Worm (Caenorhabditis elegans) whole organism, L3 larva: ENCODE results near the gene ssup-72.

Experiments used
- R02D3.7 ChIP-seq: fragments of 150-350 bp; optimal IDR thresholded peaks from 2 replicates; lab custom pipeline; 2014; ENCODE audit warnings: missing biosample characterization, missing genetic modification characterization
- ZK546.5 ChIP-seq: sonication (generic microtip); optimal IDR thresholded peaks from 2 replicates; lab custom pipeline; 2017; ENCODE audit warnings: missing biosample characterization, missing genetic modification characterization
- aly-2 ChIP-seq: fragments of 150-350 bp; optimal IDR thresholded peaks from 2 replicates; lab custom pipeline; 2014; ENCODE audit warnings: missing biosample characterization, missing genetic modification characterization
- ama-1 ChIP-seq: fragments of 150-350 bp; optimal IDR thresholded peaks from 2 replicates; lab custom pipeline; 2018
- ceh-28 ChIP-seq: fragments of 150-350 bp; optimal IDR thresholded peaks from 2 replicates; lab custom pipeline; 2014; ENCODE audit warnings: missing biosample characterization, missing genetic modification reagents, missing genetic modification characterization
- ceh-82 ChIP-seq: fragments of 150-350 bp; optimal IDR thresholded peaks from 2 replicates; lab custom pipeline; 2014; ENCODE audit warnings: missing biosample characterization, missing genetic modification characterization
- daf-12 ChIP-seq: fragments of 150-350 bp; optimal IDR thresholded peaks from 2 replicates; lab custom pipeline; 2014; ENCODE audit warnings: missing biosample characterization, missing genetic modification reagents, missing genetic modification characterization
- egl-27 ChIP-seq: sonication (generic microtip); optimal IDR thresholded peaks from 4 replicates; lab custom pipeline; 2017; ENCODE audit warnings: missing biosample characterization, missing genetic modification reagents, missing genetic modification characterization
- elt-1 ChIP-seq: fragments of 150-350 bp; optimal IDR thresholded peaks from 2 replicates; lab custom pipeline; 2014; ENCODE audit warnings: missing biosample characterization, missing genetic modification characterization
- elt-2 ChIP-seq: sonication (generic microtip); optimal IDR thresholded peaks from 2 replicates; lab custom pipeline; 2016; ENCODE audit warnings: missing genetic modification reagents, mild to moderate bottlenecking, missing genetic modification characterization, missing compliant biosample characterization
- elt-3 ChIP-seq, 3 experiments: fragments of 150-350 bp in 1 of 3; sonication (generic microtip) in 2 of 3; optimal IDR thresholded peaks; 2 replicates in 2 of 3; 4 replicates in 1 of 3; lab custom pipeline; 2014 to 2017; ENCODE audit warnings: missing biosample characterization in 3 of 3, missing genetic modification characterization in 3 of 3
- eor-1 ChIP-seq, 2 experiments: fragments of 150-350 bp; optimal IDR thresholded peaks; 2 replicates each; lab custom pipeline; 2014 to 2018; ENCODE audit warnings: missing biosample characterization in 2 of 2, missing genetic modification characterization in 2 of 2
- fkh-2 ChIP-seq: fragments of 150-350 bp; optimal IDR thresholded peaks from 2 replicates; lab custom pipeline; 2014; ENCODE audit warnings: missing biosample characterization, missing genetic modification reagents, missing genetic modification characterization
- fos-1 ChIP-seq: fragments of 150-350 bp; optimal IDR thresholded peaks from 2 replicates; lab custom pipeline; 2014; ENCODE audit warnings: missing biosample characterization, missing genetic modification characterization
- hmg-11 ChIP-seq: sonication (generic microtip); optimal IDR thresholded peaks from 2 replicates; lab custom pipeline; 2016; ENCODE audit warnings: missing genetic modification characterization, missing compliant biosample characterization
- lin-15B ChIP-seq: fragments of 150-350 bp; optimal IDR thresholded peaks from 2 replicates; lab custom pipeline; 2014; ENCODE audit warnings: missing biosample characterization, missing genetic modification characterization
- lin-39 ChIP-seq: fragments of 150-350 bp; optimal IDR thresholded peaks from 2 replicates; lab custom pipeline; 2018; ENCODE audit warnings: missing biosample characterization, missing genetic modification reagents, missing genetic modification characterization
- lsy-12 ChIP-seq: sonication (generic microtip); optimal IDR thresholded peaks from 2 replicates; lab custom pipeline; 2016; ENCODE audit warnings: mild to moderate bottlenecking, missing genetic modification characterization, missing compliant biosample characterization
- mdl-1 ChIP-seq: fragments of 150-350 bp; optimal IDR thresholded peaks from 2 replicates; lab custom pipeline; 2014; ENCODE audit warnings: missing biosample characterization, missing genetic modification characterization
- mml-1 ChIP-seq: fragments of 150-350 bp; sonication (generic microtip); optimal IDR thresholded peaks from 3 replicates; lab custom pipeline; 2014; ENCODE audit warnings: missing biosample characterization, missing genetic modification characterization
- nhr-11 ChIP-seq: fragments of 150-350 bp; optimal IDR thresholded peaks from 2 replicates; lab custom pipeline; 2014; ENCODE audit warnings: missing biosample characterization, missing genetic modification characterization
- nhr-12 ChIP-seq: fragments of 150-350 bp; optimal IDR thresholded peaks from 2 replicates; lab custom pipeline; 2014; ENCODE audit warnings: missing biosample characterization, missing genetic modification characterization
- nhr-23 ChIP-seq: fragments of 150-350 bp; optimal IDR thresholded peaks from 2 replicates; lab custom pipeline; 2014; ENCODE audit warnings: missing biosample characterization, missing genetic modification reagents, missing genetic modification characterization
- nhr-28 ChIP-seq: fragments of 150-350 bp; optimal IDR thresholded peaks from 2 replicates; lab custom pipeline; 2014; ENCODE audit warnings: missing biosample characterization, missing genetic modification characterization
- nhr-43 ChIP-seq: sonication (generic microtip); optimal IDR thresholded peaks from 2 replicates; lab custom pipeline; 2016; ENCODE audit warnings: mild to moderate bottlenecking, missing genetic modification characterization, missing compliant biosample characterization; ENCODE audit not compliant: poor library complexity, severe bottlenecking
- pqm-1 ChIP-seq: fragments of 150-350 bp; optimal IDR thresholded peaks from 2 replicates; lab custom pipeline; 2017; ENCODE audit warnings: missing biosample characterization, missing genetic modification characterization, inconsistent platforms
- skn-1 ChIP-seq: fragments of 150-350 bp; optimal IDR thresholded peaks from 2 replicates; lab custom pipeline; 2014; ENCODE audit warnings: missing biosample characterization, missing genetic modification characterization
- snpc-4 ChIP-seq: fragments of 150-350 bp; optimal IDR thresholded peaks from 2 replicates; lab custom pipeline; 2014; ENCODE audit warnings: missing biosample characterization, missing genetic modification characterization
- tbx-2 ChIP-seq: sonication (generic microtip); optimal IDR thresholded peaks from 2 replicates; lab custom pipeline; 2016; ENCODE audit warnings: mild to moderate bottlenecking, missing genetic modification characterization, missing compliant biosample characterization
- unc-39 ChIP-seq: sonication (generic microtip); optimal IDR thresholded peaks from 4 replicates; lab custom pipeline; 2017; ENCODE audit warnings: missing biosample characterization, missing genetic modification characterization
- unc-62 ChIP-seq: fragments of 150-350 bp; sonication (generic microtip); optimal IDR thresholded peaks from 4 replicates; lab custom pipeline; 2014; ENCODE audit warnings: missing biosample characterization, missing genetic modification reagents, missing genetic modification characterization
- ztf-11 ChIP-seq: fragments of 150-350 bp; optimal IDR thresholded peaks from 2 replicates; lab custom pipeline; 2014; ENCODE audit warnings: missing biosample characterization, missing genetic modification characterization
- ztf-4 ChIP-seq: fragments of 150-350 bp; optimal IDR thresholded peaks from 2 replicates; lab custom pipeline; 2014; ENCODE audit warnings: missing biosample characterization, missing genetic modification characterization

Gene ssup-72

ce11 chrII:6756232-6756631, 20.2 kb upstream of the ssup-72 start, which contains the start of gene F41G3.3:
F41G3.3 (plus strand) TSS chrII:6756532.
- TF ChIP-seq ceh-28 (tag; lab: Kevin White, UChicago) (no peak), nhr-43 (no peak), egl-27 (tag; lab: Kevin White, UChicago) (no peak), hmg-11 (tag; lab: Kevin White, UChicago) (no peak), fkh-2 (no peak), mml-1 (tag; lab: Kevin White, UChicago) (no peak), mdl-1 (no peak), tbx-2 (no peak), elt-2 (tag; lab: Kevin White, UChicago) (no peak), snpc-4 (tag; lab: Kevin White, UChicago) (no peak)

DNA sequence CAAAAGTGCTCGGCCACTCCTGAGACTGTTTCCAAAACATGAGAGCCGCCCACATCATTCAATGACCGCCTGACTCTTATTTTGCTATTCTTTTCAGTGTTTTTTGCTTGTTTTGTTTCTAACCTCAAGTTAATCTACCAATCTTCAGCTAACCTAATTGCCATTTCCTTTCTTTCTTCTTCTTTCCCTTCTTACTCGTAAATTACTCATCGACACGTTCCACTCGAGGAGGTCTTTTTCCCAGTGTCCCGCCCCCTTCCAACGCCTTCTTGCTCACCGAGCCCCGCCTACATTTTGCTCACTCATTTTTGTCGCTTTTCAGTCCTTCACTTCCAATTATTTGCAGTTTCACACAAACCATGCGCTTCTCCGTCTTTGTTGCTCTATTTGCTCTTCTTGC, 11.7 kb upstream of the ssup-72 start, which contains the start of gene nlp-50:
Gene nlp-50 (plus strand): TSS at position 301 of the 400 bp plus-strand sequence.
- TF ChIP-seq ceh-82, result no peak
- no peak for TF ChIP-seq elt-1 (tag; lab: Kevin White, UChicago)
- no peak for TF ChIP-seq egl-27 (tag; lab: Kevin White, UChicago)
- TF ChIP-seq lin-15B, result no peak

DNA sequence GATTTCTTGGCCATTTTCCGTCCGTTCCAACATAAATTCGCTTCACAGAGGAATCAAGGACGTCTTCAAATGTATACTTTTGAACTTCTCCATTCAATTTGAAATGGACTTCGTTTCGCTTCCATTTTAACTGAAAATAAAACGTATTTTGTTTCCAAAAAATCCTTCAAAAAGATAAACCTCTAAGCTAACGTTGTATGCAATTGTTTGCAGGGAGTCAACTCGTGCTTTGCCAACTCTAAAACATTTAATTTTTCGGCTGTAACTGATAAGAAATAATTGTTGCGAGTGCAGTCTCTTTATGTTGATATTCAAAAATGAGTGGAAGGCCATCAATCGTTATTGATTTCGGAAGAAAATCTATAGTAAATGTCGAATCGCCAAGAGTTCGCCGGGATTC, 8.4 kb upstream of the ssup-72 start, which contains the start of gene F41G3.18:
Gene F41G3.18 (plus strand): TSS at position 301 of the 400 bp plus-strand sequence.
- no peak for TF ChIP-seq mdl-1
- TF ChIP-seq elt-2 (tag; lab: Kevin White, UChicago), result peak; percentile 41

DNA sequence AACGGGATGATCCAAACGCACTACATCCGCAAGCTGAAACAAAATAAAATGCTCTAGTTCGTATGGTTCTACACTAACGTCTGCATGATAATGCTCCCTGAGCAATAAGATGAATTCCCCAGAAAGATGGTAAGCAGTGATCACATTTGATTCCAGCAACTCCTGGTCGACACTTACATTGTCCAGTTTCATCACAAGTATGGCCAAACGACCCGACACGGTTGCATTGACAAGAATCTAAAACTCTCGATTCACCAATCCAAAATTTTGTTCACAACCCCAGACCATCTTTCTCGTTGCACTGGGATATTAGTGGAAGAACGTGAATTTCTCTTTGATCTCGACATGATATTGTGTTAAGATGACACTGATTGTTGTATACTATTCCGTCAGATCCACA, 6.4 kb upstream of the ssup-72 start:
- TF ChIP-seq nhr-11, result no peak
- TF ChIP-seq elt-1 (tag; lab: Kevin White, UChicago), result no peak
- TF ChIP-seq ZK546.5 (tag; lab: Kevin White, UChicago), result no peak
- TF ChIP-seq nhr-23 (tag; lab: Kevin White, UChicago), result no peak
- no peak for TF ChIP-seq ztf-11 (tag; lab: Kevin White, UChicago)
- TF ChIP-seq ztf-4 (tag; lab: Kevin White, UChicago), result no peak
- TF ChIP-seq lsy-12 (tag; lab: Kevin White, UChicago), result no peak
- TF ChIP-seq mdl-1, result no peak
- TF ChIP-seq elt-3 (tag; optimal IDR thresholded peaks at IDR 0.05; lab: Kevin White, UChicago), result no peak
- no peak for TF ChIP-seq skn-1 (tag; lab: Kevin White, UChicago)
- TF ChIP-seq lin-15B, result no peak
- no peak for TF ChIP-seq ama-1
- no peak for TF ChIP-seq nhr-12 (tag; lab: Kevin White, UChicago)
- no peak for TF ChIP-seq pqm-1 (tag; lab: Kevin White, UChicago)
- no peak for TF ChIP-seq eor-1 (tag; optimal IDR thresholded peaks at IDR 0.05; lab: Kevin White, UChicago)
- no peak for TF ChIP-seq unc-39
- TF ChIP-seq mml-1 (tag; lab: Kevin White, UChicago), result no peak

DNA sequence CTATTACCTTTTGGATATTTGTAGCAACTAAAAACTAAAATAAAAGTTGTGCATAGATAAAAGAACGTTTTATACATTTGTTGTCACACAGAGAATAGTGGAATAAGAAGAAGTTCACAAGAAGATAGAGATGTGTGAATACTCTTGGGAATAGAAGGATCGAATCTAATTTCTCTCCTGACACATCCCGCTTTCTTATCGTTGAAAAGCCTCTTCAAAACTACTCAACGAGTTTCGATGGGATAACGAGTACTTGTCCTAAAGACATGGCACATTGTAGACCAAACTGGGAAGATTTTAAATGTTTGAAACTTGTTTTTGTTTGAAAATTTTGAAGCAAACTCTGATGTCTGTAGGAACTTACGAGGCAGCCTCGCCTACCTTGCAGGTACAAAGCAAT, 3.9 kb upstream of the ssup-72 start:
- TF ChIP-seq snpc-4 (tag; lab: Kevin White, UChicago), result no peak
- TF ChIP-seq lin-15B, result no peak
- TF ChIP-seq lin-39 (tag; lab: Kevin White, UChicago), result no peak
- TF ChIP-seq R02D3.7 (tag; lab: Kevin White, UChicago), result no peak
- no peak for TF ChIP-seq skn-1 (tag; lab: Kevin White, UChicago)
- TF ChIP-seq unc-39, result no peak
- TF ChIP-seq elt-1 (tag; lab: Kevin White, UChicago), result no peak
- no peak for TF ChIP-seq mdl-1
- TF ChIP-seq ama-1, result no peak
- no peak for TF ChIP-seq unc-62 (GFP tag; lab: Kevin White, UChicago)
- no peak for TF ChIP-seq mml-1 (tag; lab: Kevin White, UChicago)
- no peak for TF ChIP-seq nhr-23 (tag; lab: Kevin White, UChicago)
- no peak for TF ChIP-seq elt-3 (tag; optimal IDR thresholded peaks at IDR 0.05; lab: Kevin White, UChicago)
- no peak for TF ChIP-seq daf-12 (tag; lab: Kevin White, UChicago)
- no peak for TF ChIP-seq pqm-1 (tag; lab: Kevin White, UChicago)
- no peak for TF ChIP-seq aly-2
- no peak for TF ChIP-seq hmg-11 (tag; lab: Kevin White, UChicago)
- TF ChIP-seq nhr-28 (tag; lab: Kevin White, UChicago), result no peak
- TF ChIP-seq fos-1 (tag; lab: Kevin White, UChicago), result no peak
- TF ChIP-seq ceh-28 (tag; lab: Kevin White, UChicago), result no peak
- TF ChIP-seq, all 47 proteins: peak for 0
